ENCODE assay signal across 7 worm cellular contexts in genomic region chrX:7678437-7679139, ce11.
TF ChIP-seq lines count a peak whose summit lies in the region.

No protein-coding gene starts in this region.

TF ChIP-seq in whole organism, L1 larva, 84 proteins besides CTCF, POLR2A, EP300 and RAD21:
- TF ChIP-seq fkh-10 (GFP tag; optimal IDR thresholded peaks at IDR 0.05; lab: Kevin White, UChicago) = peak; percentile 9
- no peak for TF ChIP-seq efl-1 (optimal IDR thresholded peaks at IDR 0.05; lab: Kevin White, UChicago)
- TF ChIP-seq efl-1 (GFP tag; optimal IDR thresholded peaks at IDR 0.05 in 1 of 2; lab: Kevin White, UChicago) = no peak
- TF ChIP-seq ces-1 (GFP tag; optimal IDR thresholded peaks at IDR 0.05; lab: Kevin White, UChicago) = no peak
- TF ChIP-seq ceh-8 (GFP tag; optimal IDR thresholded peaks at IDR 0.05; lab: Kevin White, UChicago) = peak; percentile 2
- TF ChIP-seq unc-86 (tag; optimal IDR thresholded peaks at IDR 0.05; lab: Kevin White, UChicago) = peak; percentile 6
- TF ChIP-seq lin-14 (GFP tag; optimal IDR thresholded peaks at IDR 0.05; lab: Kevin White, UChicago) = peak; percentile 68

TF ChIP-seq in whole organism, L2 larva, 48 proteins besides CTCF, POLR2A, EP300 and RAD21:
- TF ChIP-seq unc-39 (tag; optimal IDR thresholded peaks at IDR 0.05; lab: Kevin White, UChicago) (no peak), unc-55 (GFP tag; optimal IDR thresholded peaks at IDR 0.05; lab: Kevin White, UChicago) (peak; percentile 84), crh-2 (tag; optimal IDR thresholded peaks at IDR 0.05; lab: Kevin White, UChicago) (peak; percentile 44), lsy-2 (tag; optimal IDR thresholded peaks at IDR 0.05; lab: Kevin White, UChicago) (peak in 1 of 2 experiments; percentile 11), unc-62 (GFP tag; optimal IDR thresholded peaks at IDR 0.05; lab: Kevin White, UChicago) (no peak), nhr-11 (tag; optimal IDR thresholded peaks at IDR 0.05; lab: Kevin White, UChicago) (no peak), blmp-1 (tag; optimal IDR thresholded peaks at IDR 0.05; lab: Kevin White, UChicago; ENCODE audit: insufficient read depth) (no peak), mdl-1 (tag; optimal IDR thresholded peaks at IDR 0.05; lab: Kevin White, UChicago) (peak in 1 of 2 experiments; percentile 17), C34F6.9 (tag; optimal IDR thresholded peaks at IDR 0.05; lab: Kevin White, UChicago) (peak; percentile 21), zag-1 (tag; optimal IDR thresholded peaks at IDR 0.05; lab: Kevin White, UChicago) (peak; percentile 21), alr-1 (tag; optimal IDR thresholded peaks at IDR 0.05; lab: Kevin White, UChicago) (peak; percentile 20)

TF ChIP-seq in whole organism, L3 larva, 47 proteins besides CTCF, POLR2A, EP300 and RAD21:
- peak; percentile 32 for TF ChIP-seq nfya-1 (tag; optimal IDR thresholded peaks at IDR 0.05; lab: Kevin White, UChicago; ENCODE audit: insufficient read depth)
- TF ChIP-seq snpc-4 (tag; optimal IDR thresholded peaks at IDR 0.05; lab: Kevin White, UChicago) = peak; percentile 4
- TF ChIP-seq fkh-10 (GFP tag; optimal IDR thresholded peaks at IDR 0.05; lab: Kevin White, UChicago) = peak; percentile 24
- peak; percentile 77 for TF ChIP-seq lin-39 (tag; optimal IDR thresholded peaks at IDR 0.05; lab: Kevin White, UChicago)
- peak; percentile 20 for TF ChIP-seq hmg-11 (tag; optimal IDR thresholded peaks at IDR 0.05; lab: Kevin White, UChicago)
- TF ChIP-seq sea-2 (GFP tag; optimal IDR thresholded peaks at IDR 0.05; lab: Kevin White, UChicago) = no peak
- TF ChIP-seq aly-2 (tag; optimal IDR thresholded peaks at IDR 0.05; lab: Kevin White, UChicago) = no peak

TF ChIP-seq in whole organism, L4 larva, 104 proteins besides CTCF, POLR2A, EP300 and RAD21 (continues in another document):
- TF ChIP-seq nhr-102 (tag; optimal IDR thresholded peaks at IDR 0.05; lab: Kevin White, UChicago) = no peak
- peak; percentile 51 for TF ChIP-seq hmg-1.1 (GFP tag; IDR thresholded peaks at IDR 0.05; lab: Robert Waterston, UW)
- TF ChIP-seq daf-16 (GFP tag; optimal IDR thresholded peaks at IDR 0.05; lab: Kevin White, UChicago) = no peak
- no peak for TF ChIP-seq daf-16 (tag; optimal IDR thresholded peaks at IDR 0.05; lab: Kevin White, UChicago)
- TF ChIP-seq ceh-62 (tag; optimal IDR thresholded peaks at IDR 0.05; lab: Kevin White, UChicago) = no peak
- TF ChIP-seq nhr-111 (GFP tag; optimal IDR thresholded peaks at IDR 0.05; lab: Kevin White, UChicago) = no peak
- no peak for TF ChIP-seq fkh-10 (GFP tag; optimal IDR thresholded peaks at IDR 0.05; lab: Kevin White, UChicago)
- no peak for TF ChIP-seq F37D6.2 (tag; optimal IDR thresholded peaks at IDR 0.05; lab: Kevin White, UChicago)
- TF ChIP-seq hlh-30 (tag; optimal IDR thresholded peaks at IDR 0.05; lab: Kevin White, UChicago; ENCODE audit: insufficient read depth) = peak; percentile 73
- TF ChIP-seq ces-1 (GFP tag; optimal IDR thresholded peaks at IDR 0.05; lab: Kevin White, UChicago) = no peak
- TF ChIP-seq sdz-12 (GFP tag; optimal IDR thresholded peaks at IDR 0.05; lab: Kevin White, UChicago) = no peak
- TF ChIP-seq daf-19 (GFP tag; conservative IDR thresholded peaks at IDR 0.05; lab: Robert Waterston, UW) = no peak
- TF ChIP-seq lin-1 (GFP tag; IDR thresholded peaks at IDR 0.05; lab: Robert Waterston, UW) = no peak
- TF ChIP-seq ceh-82 (tag; optimal IDR thresholded peaks at IDR 0.05; lab: Kevin White, UChicago) = no peak
- no peak for TF ChIP-seq ama-1 (optimal IDR thresholded peaks at IDR 0.05; lab: Kevin White, UChicago)
- no peak for TF ChIP-seq lin-39 (tag; optimal IDR thresholded peaks at IDR 0.05; lab: Kevin White, UChicago)
- TF ChIP-seq jun-1 (tag; optimal IDR thresholded peaks at IDR 0.05; lab: Kevin White, UChicago) = no peak
- no peak for TF ChIP-seq D1046.2 (GFP tag; IDR thresholded peaks at IDR 0.05; lab: Robert Waterston, UW)

TF ChIP-seq in whole organism, late embryonic, 69 proteins besides CTCF, POLR2A, EP300 and RAD21:
- TF ChIP-seq elt-4 (tag; optimal IDR thresholded peaks at IDR 0.05; lab: Kevin White, UChicago) (no peak), ceh-34 (tag; optimal IDR thresholded peaks at IDR 0.05; lab: Kevin White, UChicago) (peak; percentile 1), unc-3 (GFP tag; conservative IDR thresholded peaks at IDR 0.05; lab: Robert Waterston, UW) (no peak), unc-3 (tag; optimal IDR thresholded peaks at IDR 0.05; lab: Kevin White, UChicago) (peak; percentile 10), pqm-1 (tag; optimal IDR thresholded peaks at IDR 0.05; lab: Kevin White, UChicago) (no peak), unc-42 (tag; optimal IDR thresholded peaks at IDR 0.05; lab: Kevin White, UChicago) (peak; percentile 17), nfya-1 (tag; optimal IDR thresholded peaks at IDR 0.05; lab: Kevin White, UChicago) (peak; percentile 10)

TF ChIP-seq in whole organism, mixed stage, embryonic, 35 proteins besides CTCF, POLR2A, EP300 and RAD21:
- TF ChIP-seq ces-1 (GFP tag; optimal IDR thresholded peaks at IDR 0.05; lab: Kevin White, UChicago) = peak; percentile 20
- TF ChIP-seq nhr-76 (tag; optimal IDR thresholded peaks at IDR 0.05; lab: Kevin White, UChicago) = no peak

TF ChIP-seq in whole organism, young adult, 124 proteins besides CTCF, POLR2A, EP300 and RAD21:
- 0 out of 2 replicates have a peak, but pooled peaks have one; percentile 15 for TF ChIP-seq nfyb-1 (GFP tag; IDR thresholded peaks at IDR 0.05; lab: Robert Waterston, UW)
- no peak for TF ChIP-seq cebp-2 (GFP tag; IDR thresholded peaks at IDR 0.05; lab: Robert Waterston, UW)
- TF ChIP-seq hmg-1.2 (GFP tag; IDR thresholded peaks at IDR 0.05; lab: Robert Waterston, UW) = 0 out of 2 replicates have a peak, but pooled peaks have one; percentile 10
